Worm (Caenorhabditis elegans): ENCODE results near the gene F20C5.6.

DNA sequence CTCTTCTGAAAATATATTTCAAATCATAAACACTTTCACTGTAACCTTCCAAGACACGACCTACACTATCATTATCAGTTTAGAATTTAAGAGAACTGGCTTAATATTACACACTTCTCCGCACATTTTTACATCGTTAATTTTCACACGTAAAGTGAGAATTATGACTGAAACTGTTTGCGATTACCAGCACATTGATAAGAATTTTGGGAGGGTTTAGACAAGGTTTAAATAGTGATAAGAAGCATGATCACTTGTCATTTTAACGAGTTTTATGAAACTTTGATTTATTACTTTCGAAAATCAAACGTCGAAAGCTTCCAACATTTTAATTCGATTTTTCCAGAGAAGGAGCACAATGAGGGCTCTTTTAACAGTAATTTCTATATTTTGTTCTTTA lies 42.5 kb downstream of the F20C5.6 start, which contains the start of gene F21D5.3:
- TF ChIP-seq unc-62 (GFP tag; optimal IDR thresholded peaks at IDR 0.05) (no peak), elt-2 (tag; optimal IDR thresholded peaks at IDR 0.05) (peak; percentile 93), nhr-237 (tag; optimal IDR thresholded peaks at IDR 0.05) (no peak), Y116A8C.19 (tag; optimal IDR thresholded peaks at IDR 0.05; ENCODE audit: borderline replicate concordance) (no peak), egl-27 (tag; optimal IDR thresholded peaks at IDR 0.05) (no peak)
